Fruit fly (Drosophila melanogaster): ENCODE data around the gene Tcs5.

DNA sequence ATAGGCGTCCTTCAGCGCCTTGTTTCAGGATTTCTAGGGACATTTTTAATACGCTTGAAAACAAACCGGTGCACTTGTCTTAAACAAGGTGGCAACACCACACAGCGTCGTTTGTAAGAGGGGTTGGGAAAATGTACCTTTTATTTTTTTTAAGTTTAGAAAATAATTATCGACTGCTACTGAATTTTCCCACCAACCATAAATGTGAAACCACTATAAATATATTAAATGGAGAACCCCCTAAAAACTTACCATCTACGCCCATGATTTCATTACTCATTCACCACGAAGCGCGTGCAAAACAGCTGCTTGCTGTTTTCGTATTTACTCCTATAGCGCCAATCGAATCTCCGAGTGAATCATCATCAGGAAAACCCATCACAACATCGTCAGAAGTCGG, at the start of gene Tcs5, which contains the start of gene CHMP2B:
- TF ChIP-seq tai (GFP tag; optimal IDR thresholded peaks at IDR 0.05), result no peak
- peak; percentile 99 for TF ChIP-seq psq (GFP tag; optimal IDR thresholded peaks at IDR 0.05)
- no peak for TF ChIP-seq Dfd (GFP tag; optimal IDR thresholded peaks at IDR 0.05)
